Fruit fly (Drosophila melanogaster) whole organism, pupa: ENCODE results near the gene ArfGAP1.

Source experiments
- CG12605 ChIP-seq: fragments of 200-800 bp; sonication (Bioruptor generic); IDR thresholded peaks from 2 replicates; pipeline ENCODE4 v1.3.6; 2022; ENCODE audit warnings: missing biosample characterization, missing genetic modification characterization
- Snoo ChIP-seq: fragments of 200-800 bp; sonication (Bioruptor generic); optimal IDR thresholded peaks from 3 replicates; lab custom pipeline; 2017; ENCODE audit warnings: missing biosample characterization, mild to moderate bottlenecking, missing genetic modification characterization, inconsistent platforms

DNA sequence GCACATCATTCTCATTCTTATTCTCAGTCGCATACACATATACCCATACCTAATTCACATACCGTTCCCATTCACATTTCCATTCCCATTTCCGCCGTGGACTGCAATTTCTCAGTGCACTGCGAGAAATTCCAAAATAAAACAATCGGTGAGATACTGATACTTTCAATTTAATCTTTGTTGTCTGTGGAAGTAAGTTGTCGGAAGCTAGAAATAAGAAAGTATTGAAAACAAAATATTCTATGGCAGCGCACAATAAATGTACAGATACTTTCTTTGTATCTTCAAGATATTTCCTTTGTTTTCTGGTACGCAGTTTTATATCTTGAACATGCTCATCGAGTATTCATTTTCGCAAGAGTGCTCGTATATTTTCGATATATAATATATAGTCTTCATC is 29.5 kb downstream of the ArfGAP1 start:
- TF ChIP-seq Snoo (tag; lab: Kevin White, UChicago) (no peak), CG12605 (GFP tag; lab: Robert Waterston, UW) (no peak)
